Worm (Caenorhabditis elegans) whole organism, L1 larva: ENCODE results near the gene F32D8.11.

Source experiments
- C16A3.4 ChIP-seq: fragments of 150-350 bp; optimal IDR thresholded peaks from 2 replicates; lab custom pipeline; 2014; ENCODE audit warnings: missing biosample characterization, missing genetic modification characterization
- alr-1 ChIP-seq: fragments of 200-800 bp; sonication (Bioruptor generic); optimal IDR thresholded peaks from 2 replicates; lab custom pipeline; 2018; ENCODE audit warnings: borderline replicate concordance, mild to moderate bottlenecking, missing genetic modification characterization, missing compliant biosample characterization
- blmp-1 ChIP-seq: fragments of 150-350 bp; optimal IDR thresholded peaks from 2 replicates; lab custom pipeline; 2014; ENCODE audit warnings: missing biosample characterization, missing genetic modification characterization
- ceh-82 ChIP-seq, 3 experiments: fragments of 150-350 bp in 1 of 3; sonication (generic microtip) in 2 of 3; optimal IDR thresholded peaks; 2 replicates each; lab custom pipeline; 2014 to 2017; ENCODE audit warnings: missing biosample characterization in 3 of 3, missing genetic modification characterization in 3 of 3
- ceh-88 ChIP-seq: fragments of 200-800 bp; sonication (Bioruptor generic); IDR thresholded peaks from 2 replicates; pipeline ENCODE4 v1.3.6; 2022; ENCODE audit warnings: missing genetic modification characterization, missing compliant biosample characterization
- ceh-90 ChIP-seq: sonication (generic microtip); optimal IDR thresholded peaks from 2 replicates; lab custom pipeline; 2016; ENCODE audit warnings: missing genetic modification characterization, missing compliant biosample characterization
- ces-1 ChIP-seq: fragments of 150-350 bp; optimal IDR thresholded peaks from 2 replicates; lab custom pipeline; 2014; ENCODE audit warnings: missing biosample characterization, missing genetic modification reagents, missing genetic modification characterization
- dpl-1 ChIP-seq, 3 experiments: fragments of 150-350 bp in 2 of 3; sonication (generic microtip) in 1 of 3; optimal IDR thresholded peaks; 2 replicates each; lab custom pipeline; 2014 to 2017; ENCODE audit warnings: missing biosample characterization in 3 of 3, missing genetic modification characterization in 3 of 3, missing genetic modification reagents in 3 of 3
- dsc-1 ChIP-seq: sonication (generic microtip); optimal IDR thresholded peaks from 2 replicates; lab custom pipeline; 2016; ENCODE audit warnings: mild to moderate bottlenecking, missing genetic modification characterization, missing compliant biosample characterization
- elt-3 ChIP-seq, 6 experiments: fragments of 150-350 bp in 1 of 6; sonication (generic microtip); optimal IDR thresholded peaks; 2 replicates each; lab custom pipeline; 2017 to 2018; ENCODE audit warnings: missing biosample characterization in 6 of 6, missing genetic modification characterization in 6 of 6, inconsistent platforms in 1 of 6
- ets-5 ChIP-seq: fragments of 200-800 bp; sonication (Bioruptor generic); IDR thresholded peaks from 2 replicates; pipeline ENCODE4 v1.3.6; 2022; ENCODE audit warnings: missing genetic modification characterization, missing compliant biosample characterization
- fkh-10 ChIP-seq: sonication (generic microtip); optimal IDR thresholded peaks from 2 replicates; lab custom pipeline; 2017; ENCODE audit warnings: missing biosample characterization, missing genetic modification reagents, missing genetic modification characterization
- fkh-4 ChIP-seq: sonication (generic microtip); optimal IDR thresholded peaks from 2 replicates; lab custom pipeline; 2016; ENCODE audit warnings: missing compliant biosample characterization, missing genetic modification characterization, borderline replicate concordance
- fkh-8 ChIP-seq: sonication (generic microtip); optimal IDR thresholded peaks from 2 replicates; lab custom pipeline; 2016; ENCODE audit warnings: mild to moderate bottlenecking, missing genetic modification characterization, missing compliant biosample characterization
- fos-1 ChIP-seq: fragments of 150-350 bp; optimal IDR thresholded peaks from 2 replicates; lab custom pipeline; 2014; ENCODE audit warnings: missing biosample characterization, missing genetic modification characterization
- hlh-4 ChIP-seq: sonication (generic microtip); optimal IDR thresholded peaks from 2 replicates; lab custom pipeline; 2016; ENCODE audit warnings: mild to moderate bottlenecking, missing genetic modification characterization, missing compliant biosample characterization
- irx-1 ChIP-seq: sonication (generic microtip); optimal IDR thresholded peaks from 2 replicates; lab custom pipeline; 2016; ENCODE audit warnings: missing genetic modification characterization, missing compliant biosample characterization
- isw-1 ChIP-seq: fragments of 200-800 bp; sonication (Bioruptor generic); IDR thresholded peaks from 2 replicates; pipeline ENCODE4 v1.3.6; 2022; ENCODE audit warnings: missing genetic modification characterization, missing compliant biosample characterization
- jun-1 ChIP-seq: fragments of 150-350 bp; optimal IDR thresholded peaks from 2 replicates; lab custom pipeline; 2014; ENCODE audit warnings: missing biosample characterization, missing genetic modification reagents, missing genetic modification characterization
- lin-14 ChIP-seq: fragments of 200-800 bp; sonication (Bioruptor generic); optimal IDR thresholded peaks from 2 replicates; lab custom pipeline; 2018; ENCODE audit warnings: mild to moderate bottlenecking, missing genetic modification characterization, moderate library complexity, missing compliant biosample characterization
- lir-3 ChIP-seq: sonication (generic microtip); optimal IDR thresholded peaks from 2 replicates; lab custom pipeline; 2016; ENCODE audit warnings: mild to moderate bottlenecking, missing genetic modification characterization, moderate library complexity, missing compliant biosample characterization; ENCODE audit not compliant: poor library complexity
- lsy-2 ChIP-seq, 2 experiments: fragments of 150-350 bp; optimal IDR thresholded peaks; 2 replicates each; lab custom pipeline; 2014; ENCODE audit warnings: missing biosample characterization in 2 of 2, missing genetic modification characterization in 2 of 2
- mdl-1 ChIP-seq, 2 experiments: fragments of 150-350 bp; optimal IDR thresholded peaks; 2 replicates each; lab custom pipeline; 2014 to 2017; ENCODE audit warnings: missing biosample characterization in 2 of 2, missing genetic modification characterization in 2 of 2, inconsistent platforms in 1 of 2
- mef-2 ChIP-seq: fragments of 150-350 bp; optimal IDR thresholded peaks from 2 replicates; lab custom pipeline; 2014; ENCODE audit warnings: missing biosample characterization, missing genetic modification characterization
- nhr-20 ChIP-seq: sonication (generic microtip); optimal IDR thresholded peaks from 2 replicates; lab custom pipeline; 2016; ENCODE audit warnings: mild to moderate bottlenecking, missing genetic modification characterization, missing compliant biosample characterization
- nhr-47 ChIP-seq: sonication (generic microtip); optimal IDR thresholded peaks from 2 replicates; lab custom pipeline; 2016; ENCODE audit warnings: mild to moderate bottlenecking, missing genetic modification characterization, moderate library complexity, missing compliant biosample characterization
- nhr-77 ChIP-seq: fragments of 150-350 bp; optimal IDR thresholded peaks from 2 replicates; lab custom pipeline; 2014; ENCODE audit warnings: missing biosample characterization, missing genetic modification characterization
- nhr-90 ChIP-seq: sonication (generic microtip); optimal IDR thresholded peaks from 2 replicates; lab custom pipeline; 2016; ENCODE audit warnings: mild to moderate bottlenecking, missing genetic modification characterization, missing compliant biosample characterization; ENCODE audit not compliant: poor library complexity
- skn-1 ChIP-seq: fragments of 150-350 bp; optimal IDR thresholded peaks from 2 replicates; lab custom pipeline; 2014; ENCODE audit warnings: missing biosample characterization, missing genetic modification characterization
- snu-23 ChIP-seq: sonication (generic microtip); optimal IDR thresholded peaks from 2 replicates; lab custom pipeline; 2016; ENCODE audit warnings: missing genetic modification characterization, missing compliant biosample characterization
- sup-37 ChIP-seq: fragments of 200-800 bp; sonication (Bioruptor generic); optimal IDR thresholded peaks from 2 replicates; lab custom pipeline; 2018; ENCODE audit warnings: mild to moderate bottlenecking, missing genetic modification characterization, missing compliant biosample characterization
- swsn-7 ChIP-seq: sonication (generic microtip); optimal IDR thresholded peaks from 2 replicates; lab custom pipeline; 2016; ENCODE audit warnings: missing genetic modification characterization, missing compliant biosample characterization
- unc-30 ChIP-seq: sonication (generic microtip); optimal IDR thresholded peaks from 2 replicates; lab custom pipeline; 2017; ENCODE audit warnings: missing biosample characterization, missing genetic modification characterization
- unc-62 ChIP-seq: fragments of 150-350 bp; optimal IDR thresholded peaks from 2 replicates; lab custom pipeline; 2014; ENCODE audit warnings: missing biosample characterization, missing genetic modification reagents, missing genetic modification characterization
- vab-15 ChIP-seq: sonication (generic microtip); optimal IDR thresholded peaks from 2 replicates; lab custom pipeline; 2017; ENCODE audit warnings: missing genotype, mild to moderate bottlenecking, missing genetic modification characterization, missing compliant biosample characterization
- zip-4 ChIP-seq: fragments of 200-800 bp; sonication (Bioruptor generic); optimal IDR thresholded peaks from 2 replicates; lab custom pipeline; 2018; ENCODE audit warnings: mild to moderate bottlenecking, missing genetic modification characterization, moderate library complexity, missing compliant biosample characterization
- ztf-11 ChIP-seq, 2 experiments: sonication (generic microtip); optimal IDR thresholded peaks; 2 replicates each; lab custom pipeline; 2016 to 2017; ENCODE audit warnings: missing genetic modification characterization in 2 of 2, missing biosample characterization in 1 of 2, missing compliant biosample characterization in 1 of 2

Gene F32D8.11

DNA sequence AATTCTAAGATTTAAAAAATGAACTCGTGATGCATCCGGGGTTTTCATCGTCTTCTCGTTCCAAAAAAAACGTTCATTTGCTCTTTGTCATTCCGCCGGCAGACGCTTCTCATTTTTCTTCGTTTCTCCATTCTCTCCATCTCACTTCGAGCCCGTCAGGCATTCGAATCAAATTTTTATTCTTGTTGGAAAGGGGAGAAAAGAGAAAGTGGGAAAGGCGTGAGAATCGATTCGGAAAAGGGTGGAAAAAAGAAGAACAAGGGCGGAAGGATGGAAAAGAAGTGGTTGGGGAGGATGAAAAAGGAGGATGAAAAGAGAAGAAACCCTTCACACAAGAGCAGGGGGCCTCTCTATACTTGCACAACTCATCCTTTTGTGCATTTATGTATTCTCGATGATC, 15.9 kb upstream of the F32D8.11 start:
- no peak for TF ChIP-seq fkh-4
- TF ChIP-seq alr-1 (tag; lab: Kevin White, UChicago), result no peak
- peak; percentile 61 for TF ChIP-seq blmp-1 (tag; lab: Kevin White, UChicago)
- no peak for TF ChIP-seq sup-37 (GFP tag; lab: Kevin White, UChicago)
- TF ChIP-seq vab-15 (tag; lab: Kevin White, UChicago), result no peak
- no peak for TF ChIP-seq nhr-77 (tag; lab: Kevin White, UChicago)
- peak in 1 of 2 experiments; percentile 7 for TF ChIP-seq lsy-2 (tag; optimal IDR thresholded peaks at IDR 0.05; lab: Kevin White, UChicago)
- TF ChIP-seq fkh-10 (GFP tag; lab: Kevin White, UChicago), result peak; percentile 69
- TF ChIP-seq skn-1 (tag; lab: Kevin White, UChicago), result no peak
- no peak for TF ChIP-seq isw-1 (GFP tag; lab: Robert Waterston, UW)
- no peak for TF ChIP-seq zip-4 (GFP tag; lab: Kevin White, UChicago)
- no peak for TF ChIP-seq fos-1
- TF ChIP-seq fkh-8 (tag; lab: Kevin White, UChicago), result no peak
- TF ChIP-seq mdl-1 (tag; optimal IDR thresholded peaks at IDR 0.05; lab: Kevin White, UChicago), result no peak
- TF ChIP-seq hlh-4, result no peak
- TF ChIP-seq dpl-1 (GFP tag; optimal IDR thresholded peaks at IDR 0.05; lab: Kevin White, UChicago), result no peak
- TF ChIP-seq nhr-90 (tag; lab: Kevin White, UChicago), result no peak
- TF ChIP-seq snu-23, result no peak
- peak; percentile 14 for TF ChIP-seq ces-1 (GFP tag; lab: Kevin White, UChicago)
- peak in 1 of 3 experiments; percentile 32 for TF ChIP-seq ceh-82 (tag; optimal IDR thresholded peaks at IDR 0.05; lab: Kevin White, UChicago)
- TF ChIP-seq ceh-90 (tag; lab: Kevin White, UChicago), result no peak
- TF ChIP-seq lir-3 (tag; lab: Kevin White, UChicago), result no peak
- TF ChIP-seq nhr-20 (tag; lab: Kevin White, UChicago), result no peak
- TF ChIP-seq jun-1 (tag; lab: Kevin White, UChicago), result no peak
- TF ChIP-seq lin-14 (GFP tag; lab: Kevin White, UChicago), result peak; percentile 82
- peak; percentile 23 for TF ChIP-seq dsc-1 (tag; lab: Kevin White, UChicago)
- no peak for TF ChIP-seq swsn-7 (tag; lab: Kevin White, UChicago)
- TF ChIP-seq, all 84 proteins: peak for 7

DNA sequence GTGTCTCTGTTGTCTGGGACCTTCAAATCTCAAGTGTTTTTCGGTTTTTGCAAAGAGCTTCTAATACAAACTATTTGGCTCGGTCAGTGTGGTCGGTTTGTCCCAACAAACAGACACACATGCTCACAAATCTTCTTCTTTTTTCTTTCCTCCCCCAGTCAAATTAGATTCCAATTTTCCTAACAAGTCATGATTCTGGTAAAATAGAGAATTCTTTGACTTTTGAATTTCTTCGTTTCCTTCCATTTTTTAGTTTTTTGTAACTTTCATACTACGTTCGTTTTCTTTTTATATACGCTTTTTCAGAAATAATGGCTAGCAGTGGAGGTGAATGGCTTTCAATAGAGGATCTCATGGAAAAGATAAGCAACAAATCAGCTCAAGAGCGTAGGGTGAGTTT, 14.8 kb upstream of the F32D8.11 start, which contains the start of gene F32D8.15:
TSS of gene F32D8.15 (plus strand) at position 301 of the 400 bp plus-strand sequence.
- TF ChIP-seq ztf-11 (tag; optimal IDR thresholded peaks at IDR 0.05; lab: Kevin White, UChicago) (no peak), lir-3 (tag; lab: Kevin White, UChicago) (no peak), mef-2 (no peak), dsc-1 (tag; lab: Kevin White, UChicago) (peak; percentile 4), irx-1 (tag; lab: Kevin White, UChicago) (no peak), blmp-1 (tag; lab: Kevin White, UChicago) (no peak), lin-14 (GFP tag; lab: Kevin White, UChicago) (peak; percentile 40), ceh-90 (tag; lab: Kevin White, UChicago) (no peak), fkh-10 (GFP tag; lab: Kevin White, UChicago) (no peak)
- TF ChIP-seq, all 84 proteins: peak for 2

DNA sequence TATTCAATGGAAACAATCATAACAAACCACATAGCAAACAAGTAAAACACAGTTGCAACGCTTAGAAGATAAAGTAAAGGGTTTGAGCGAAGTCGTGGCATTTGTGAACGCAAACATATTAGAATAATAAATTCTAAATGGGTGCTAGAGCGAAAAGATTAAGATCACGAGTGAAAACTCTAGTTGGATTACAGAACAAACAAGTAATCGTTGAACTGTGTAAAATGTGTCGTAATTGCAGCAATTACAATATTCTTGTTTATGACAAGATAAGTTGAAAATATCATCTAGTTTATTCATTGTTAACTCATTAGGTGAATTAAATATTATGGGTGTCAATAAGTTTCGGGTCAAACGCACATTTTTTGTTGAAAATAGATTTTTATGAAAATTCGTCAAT, 13.7 kb upstream of the F32D8.11 start, which contains the start of gene F32D8.8:
TSS of gene F32D8.8 (minus strand) at position 101 of the 400 bp plus-strand sequence.
- TF ChIP-seq mdl-1 (tag; optimal IDR thresholded peaks at IDR 0.05; lab: Kevin White, UChicago), result no peak
- no peak for TF ChIP-seq vab-15 (tag; lab: Kevin White, UChicago)
- no peak for TF ChIP-seq sup-37 (GFP tag; lab: Kevin White, UChicago)
- TF ChIP-seq snu-23, result no peak
- TF ChIP-seq ets-5, result no peak
- TF ChIP-seq unc-30, result no peak
- no peak for TF ChIP-seq C16A3.4 (tag; lab: Kevin White, UChicago)
- TF ChIP-seq unc-62, result no peak
- TF ChIP-seq elt-3 (tag; optimal IDR thresholded peaks at IDR 0.05; lab: Kevin White, UChicago), result no peak
- TF ChIP-seq ceh-88 (GFP tag; lab: Robert Waterston, UW), result no peak
- no peak for TF ChIP-seq nhr-47 (tag; lab: Kevin White, UChicago)
- TF ChIP-seq, all 84 proteins: peak for 0
